Fruit fly (Drosophila melanogaster) whole organism, pupa: ENCODE data around the gene CG17440.

ENCODE experiments used
- CG10348 ChIP-seq: fragments of 200-800 bp; sonication (Bioruptor generic); IDR thresholded peaks from 2 replicates; pipeline ENCODE4 v1.3.6; 2022; ENCODE audit warnings: missing biosample characterization, missing genetic modification characterization
- CG12605 ChIP-seq: fragments of 200-800 bp; sonication (Bioruptor generic); IDR thresholded peaks from 2 replicates; pipeline ENCODE4 v1.3.6; 2022; ENCODE audit warnings: missing biosample characterization, missing genetic modification characterization
- CG14655 ChIP-seq: fragments of 200-800 bp; sonication (Bioruptor generic); optimal IDR thresholded peaks from 3 replicates; lab custom pipeline; 2017; ENCODE audit warnings: mild to moderate bottlenecking, missing biosample characterization, missing genetic modification reagents, missing genetic modification characterization
- CG15710 ChIP-seq: fragments of 200-800 bp; sonication (Bioruptor generic); optimal IDR thresholded peaks from 2 replicates; lab custom pipeline; 2018; ENCODE audit warnings: missing biosample characterization, mild to moderate bottlenecking, missing genetic modification characterization, moderate library complexity
- CG17806 ChIP-seq: fragments of 200-800 bp; sonication (Bioruptor generic); optimal IDR thresholded peaks from 2 replicates; lab custom pipeline; 2018; ENCODE audit warnings: missing biosample characterization, mild to moderate bottlenecking, missing genetic modification characterization, moderate library complexity
- CG32121 ChIP-seq: fragments of 200-800 bp; sonication (Bioruptor generic); IDR thresholded peaks from 2 replicates; pipeline ENCODE4 v1.3.6; 2022; ENCODE audit warnings: missing biosample characterization, missing genetic modification characterization
- CG34367 ChIP-seq: fragments of 200-800 bp; sonication (Bioruptor generic); optimal IDR thresholded peaks from 2 replicates; lab custom pipeline; 2018; ENCODE audit warnings: missing biosample characterization, mild to moderate bottlenecking, missing genetic modification characterization
- CG4496 ChIP-seq: fragments of 200-800 bp; sonication (Bioruptor generic); IDR thresholded peaks from 3 replicates; pipeline ENCODE4 v1.3.6; 2022; ENCODE audit warnings: missing biosample characterization, missing genetic modification characterization
- CG8159 ChIP-seq: fragments of 200-800 bp; sonication (Bioruptor generic); optimal IDR thresholded peaks from 3 replicates; lab custom pipeline; 2018; ENCODE audit warnings: missing biosample characterization, mild to moderate bottlenecking, missing genetic modification characterization, moderate library complexity
- CG8301 ChIP-seq: fragments of 200-800 bp; sonication (Bioruptor generic); optimal IDR thresholded peaks from 2 replicates; lab custom pipeline; 2018; ENCODE audit warnings: missing biosample characterization, mild to moderate bottlenecking, missing genetic modification characterization
- CG9948 ChIP-seq: fragments of 200-800 bp; sonication (Bioruptor generic); optimal IDR thresholded peaks from 2 replicates; lab custom pipeline; 2018; ENCODE audit warnings: missing biosample characterization, mild to moderate bottlenecking, missing genetic modification characterization, moderate library complexity
- EcR ChIP-seq: fragments of 200-800 bp; sonication (Bioruptor generic); optimal IDR thresholded peaks from 3 replicates; lab custom pipeline; 2019; ENCODE audit warnings: missing biosample characterization, missing genetic modification characterization, mild to moderate bottlenecking, moderate library complexity, missing genetic modification reagents
- Ets98B ChIP-seq: fragments of 200-800 bp; sonication (Bioruptor generic); IDR thresholded peaks from 2 replicates; pipeline ENCODE4 v1.3.6; 2022; ENCODE audit warnings: missing biosample characterization, missing genetic modification characterization
- Pif1A ChIP-seq: fragments of 200-800 bp; sonication (Bioruptor generic); optimal IDR thresholded peaks from 3 replicates; lab custom pipeline; 2016; ENCODE audit warnings: missing biosample characterization, missing genetic modification characterization
- Pif1B ChIP-seq: fragments of 200-800 bp; sonication (Bioruptor generic); optimal IDR thresholded peaks from 3 replicates; lab custom pipeline; 2016; ENCODE audit warnings: missing biosample characterization, missing genetic modification characterization
- fd96Ca ChIP-seq: fragments of 200-800 bp; sonication (Bioruptor generic); IDR thresholded peaks from 3 replicates; pipeline ENCODE4 v1.3.6; 2022; ENCODE audit warnings: missing biosample characterization, missing genetic modification characterization
- rn ChIP-seq: fragments of 200-800 bp; sonication (Bioruptor generic); IDR thresholded peaks from 2 replicates; pipeline ENCODE4 v1.3.6; 2022; ENCODE audit warnings: missing biosample characterization, missing genetic modification characterization

CG17440 gene

DNA sequence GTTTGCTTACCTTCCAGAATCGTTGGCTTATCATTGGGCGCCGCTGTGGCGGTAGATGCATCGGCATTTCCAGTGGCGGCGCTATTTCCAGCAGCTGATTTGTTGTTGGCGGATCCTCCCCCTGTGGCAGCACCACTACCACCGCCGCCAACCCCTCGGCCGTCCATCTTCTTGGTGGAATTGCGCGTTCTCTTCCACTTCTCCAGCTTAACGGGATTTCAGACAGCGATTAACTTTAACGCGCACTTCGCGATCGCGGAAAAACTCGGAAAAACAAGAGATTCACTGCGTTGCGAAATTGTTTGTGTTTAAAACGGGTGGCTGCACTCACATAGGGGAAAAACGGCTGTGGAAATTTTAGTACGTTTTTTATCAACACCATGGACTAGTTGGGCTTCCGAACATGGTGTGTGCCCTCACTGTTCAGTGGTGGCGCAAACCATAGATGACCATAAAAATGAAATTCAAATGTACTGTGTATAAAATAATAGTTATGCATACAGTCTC lies 13.1 kb upstream of the CG17440 start, which contains the start of gene c11.1:
Gene c11.1 (minus strand): TSS at position 335 of the 507 bp plus-strand sequence.
- TF ChIP-seq CG32121 (GFP tag; lab: Robert Waterston, UW) (peak; percentile 50; the same call in 1 of the 2 replicates), CG8159 (tag; lab: Kevin White, UChicago) (no peak), CG4496 (GFP tag; lab: Robert Waterston, UW) (peak; percentile 49; the same call in 1 of the 3 replicates)

DNA sequence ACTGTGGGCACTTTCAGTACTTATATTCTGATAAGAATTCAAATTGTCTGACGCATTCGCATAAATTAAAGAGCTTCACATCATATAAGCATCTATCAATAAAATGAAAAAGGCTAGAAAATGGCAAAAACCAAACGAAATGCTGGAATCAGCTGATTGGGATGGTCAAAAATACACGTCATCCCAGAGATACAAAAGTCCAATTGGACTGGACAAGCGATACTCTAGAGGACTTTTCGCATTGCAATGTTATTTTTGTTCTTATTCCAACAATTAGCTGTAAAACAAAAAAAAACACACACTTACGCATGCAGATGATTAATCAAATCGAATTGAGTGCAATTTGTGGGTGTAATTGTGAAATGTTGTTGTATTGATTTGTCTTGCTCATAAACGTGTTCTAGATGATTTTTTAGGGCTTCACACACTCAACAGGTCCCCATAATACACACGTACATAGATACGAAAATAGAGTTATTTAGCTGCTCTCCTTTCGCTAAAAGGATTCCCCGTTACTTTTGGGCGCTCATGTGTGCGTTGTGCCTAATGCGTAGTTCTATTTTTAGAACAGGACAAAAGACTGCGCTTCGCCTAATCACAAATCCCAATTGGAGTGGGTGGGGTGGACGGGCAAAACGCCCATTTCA lies 12.4 kb upstream of the CG17440 start:
- TF ChIP-seq CG17806 (tag; lab: Kevin White, UChicago): no peak
- TF ChIP-seq CG12605 (GFP tag; lab: Robert Waterston, UW): no peak
- TF ChIP-seq CG9948 (tag; lab: Kevin White, UChicago): no peak
- no peak for TF ChIP-seq Ets98B
- TF ChIP-seq CG8301 (tag; lab: Kevin White, UChicago): no peak
- TF ChIP-seq CG10348: no peak
- TF ChIP-seq Pif1B (GFP tag; lab: Kevin White, UChicago): no peak
- TF ChIP-seq CG14655 (GFP tag; lab: Kevin White, UChicago): no peak
- no peak for TF ChIP-seq CG34367
- no peak for TF ChIP-seq CG8159 (tag; lab: Kevin White, UChicago)
- no peak for TF ChIP-seq CG15710 (tag; lab: Kevin White, UChicago)

DNA sequence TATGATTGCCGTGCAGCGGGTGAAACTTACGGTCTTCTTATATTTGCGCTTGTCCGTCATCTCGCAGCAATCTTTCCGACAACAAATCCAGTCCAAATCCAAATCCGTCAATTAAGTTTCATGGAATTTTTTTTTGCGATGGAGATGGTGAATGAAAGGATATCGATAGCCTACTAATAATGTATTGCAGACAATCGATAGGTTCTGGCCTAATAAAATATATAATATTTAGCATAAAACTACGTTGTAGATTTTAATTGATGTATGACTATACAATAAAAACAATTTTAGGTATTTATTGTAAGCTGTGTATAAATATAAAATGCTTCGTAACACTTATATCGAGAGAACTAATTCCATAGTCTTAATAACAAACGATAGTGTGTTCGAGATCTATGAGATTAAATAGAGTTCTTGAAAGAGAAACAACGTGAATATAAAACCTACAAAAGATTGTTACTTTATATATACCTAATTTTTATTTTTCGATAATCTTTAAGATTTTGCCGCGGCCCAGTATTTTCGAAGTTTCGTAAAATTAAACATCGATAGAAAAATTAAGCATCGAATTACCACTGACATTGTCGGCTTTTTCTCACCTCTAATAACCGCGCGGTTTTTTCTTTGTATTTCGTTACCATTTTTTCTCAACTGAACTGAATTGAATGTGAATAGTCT lies 3.2 kb upstream of the CG17440 start, which contains the start of the genes Cfp1 and Aladin:
Gene Cfp1 (minus strand): TSS at position 131 of the 678 bp plus-strand sequence.
Gene Aladin (plus strand): TSS at position 584 of the 678 bp plus-strand sequence.
- no peak for TF ChIP-seq EcR (GFP tag; lab: Kevin White, UChicago)
- no peak for TF ChIP-seq Pif1B (GFP tag; lab: Kevin White, UChicago)
- TF ChIP-seq CG12605 (GFP tag; lab: Robert Waterston, UW): no peak
- no peak for TF ChIP-seq CG34367
- TF ChIP-seq CG8159 (tag; lab: Kevin White, UChicago): no peak
- TF ChIP-seq CG14655 (GFP tag; lab: Kevin White, UChicago): no peak
- TF ChIP-seq rn (GFP tag; lab: Robert Waterston, UW): no peak

dm6 chrX:9267598-9267997 lies 2.1 kb downstream of the CG17440 start, which contains the start of gene Erk7:
TSS of gene Erk7 (minus strand) at chrX:9267698.
- no peak for TF ChIP-seq CG32121 (GFP tag; lab: Robert Waterston, UW)
- TF ChIP-seq, all 21 proteins: peak for 0

dm6 chrX:9266082-9266481 lies 3.6 kb downstream of the CG17440 start:
- TF ChIP-seq CG32121 (GFP tag; lab: Robert Waterston, UW) (0 out of 2 replicates have a peak, but pooled peaks have one; percentile 24), CG12605 (GFP tag; lab: Robert Waterston, UW) (no peak)

DNA sequence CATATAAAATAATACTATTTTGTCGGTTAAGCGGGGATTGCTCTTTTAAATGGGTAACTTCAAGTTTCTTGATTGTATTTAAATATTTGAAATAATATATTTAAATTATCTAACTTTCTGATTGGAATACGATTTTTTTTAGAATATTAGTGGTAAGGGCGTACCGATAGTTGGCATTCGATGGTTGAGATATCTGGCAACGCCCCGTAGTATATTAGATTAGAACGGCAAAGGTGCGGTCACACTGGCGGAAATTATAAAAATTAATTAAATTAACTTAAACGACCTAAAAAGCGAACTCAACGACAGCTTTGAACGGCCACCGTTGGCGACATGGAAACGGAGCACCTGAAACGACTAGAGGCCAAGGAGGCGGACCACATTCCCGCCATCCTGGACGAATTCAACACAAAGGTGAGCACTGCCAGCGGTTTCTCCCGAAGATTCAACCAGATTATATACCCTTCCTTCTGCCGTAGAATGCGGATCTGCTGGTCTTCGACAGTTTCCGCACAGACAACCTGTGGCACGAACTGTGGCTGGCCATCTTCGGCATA lies 13.7 kb downstream of the CG17440 start, which contains the start of gene ric8a:
Gene ric8a (plus strand): TSS at position 205 of the 557 bp plus-strand sequence.
- TF ChIP-seq CG9948 (tag; lab: Kevin White, UChicago) (no peak), CG8159 (tag; lab: Kevin White, UChicago) (peak; percentile 24), Pif1A (GFP tag; lab: Kevin White, UChicago) (no peak), Ets98B (no peak), CG12605 (GFP tag; lab: Robert Waterston, UW) (no peak)
- TF ChIP-seq, all 21 proteins: peak for 1

dm6 chrX:9255021-9255420 lies 14.7 kb downstream of the CG17440 start:
- no peak for TF ChIP-seq CG9948 (tag; lab: Kevin White, UChicago)
- TF ChIP-seq CG8159 (tag; lab: Kevin White, UChicago): no peak

DNA sequence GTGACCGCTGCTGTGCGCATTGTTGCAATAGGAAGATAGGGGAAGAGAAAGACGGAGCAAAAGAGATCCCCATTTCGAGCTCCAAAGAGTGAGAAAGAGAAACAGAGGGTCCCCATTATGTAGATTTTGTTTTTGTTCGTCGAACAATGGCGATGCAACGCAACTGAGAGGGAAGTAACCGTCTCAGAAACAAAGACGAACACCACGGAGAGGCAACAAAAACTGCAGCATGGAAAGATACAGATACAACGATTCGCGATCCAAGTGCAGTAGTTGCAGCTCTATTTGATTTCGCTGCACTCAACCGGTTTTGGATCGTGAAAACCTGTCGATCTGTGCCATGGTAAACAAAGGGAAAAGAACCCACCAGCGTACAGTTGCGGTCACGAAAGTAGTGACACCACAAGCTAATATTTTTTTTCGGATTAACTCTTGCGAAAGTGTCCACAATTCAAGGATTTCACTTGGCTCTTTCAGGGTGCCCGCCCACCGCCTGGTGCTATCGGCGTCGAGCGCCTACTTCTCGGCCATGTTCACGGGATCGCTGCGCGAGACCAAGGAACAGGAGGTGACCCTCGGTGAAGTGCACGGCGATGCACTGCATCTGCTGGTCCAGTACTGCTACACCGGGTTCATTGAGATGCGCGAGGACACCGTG lies 17.5 kb downstream of the CG17440 start:
- TF ChIP-seq CG17806 (tag; lab: Kevin White, UChicago) (no peak), CG8159 (tag; lab: Kevin White, UChicago) (no peak), Ets98B (peak; percentile 40; the same call in 1 of the 2 replicates), CG34367 (peak; percentile 0), rn (GFP tag; lab: Robert Waterston, UW) (no peak), fd96Ca (GFP tag; lab: Robert Waterston, UW) (peak; percentile 55; the same call in 1 of the 3 replicates), CG9948 (tag; lab: Kevin White, UChicago) (peak; percentile 18), CG4496 (GFP tag; lab: Robert Waterston, UW) (peak; percentile 65), EcR (GFP tag; lab: Kevin White, UChicago) (peak; percentile 60), CG12605 (GFP tag; lab: Robert Waterston, UW) (peak; percentile 34), CG32121 (GFP tag; lab: Robert Waterston, UW) (peak; percentile 49; the same call in 1 of the 2 replicates)
